Worm (Caenorhabditis elegans) whole organism, L2 larva: Measurements from ENCODE around the gene str-240.

Experiments used
- C34F6.9 ChIP-seq: fragments of 150-350 bp; optimal IDR thresholded peaks from 2 replicates; lab custom pipeline; 2014; ENCODE audit warnings: missing biosample characterization, missing genetic modification characterization
- F13H6.1 ChIP-seq: sonication (generic microtip); optimal IDR thresholded peaks from 2 replicates; lab custom pipeline; 2016; ENCODE audit warnings: missing genetic modification characterization, missing compliant biosample characterization
- R02D3.7 ChIP-seq: fragments of 150-350 bp; optimal IDR thresholded peaks from 2 replicates; lab custom pipeline; 2014; ENCODE audit warnings: missing biosample characterization, missing genetic modification characterization
- ZK546.5 ChIP-seq: sonication (generic microtip); optimal IDR thresholded peaks from 2 replicates; lab custom pipeline; 2017; ENCODE audit warnings: missing biosample characterization, missing genetic modification characterization
- alr-1 ChIP-seq: fragments of 150-350 bp; optimal IDR thresholded peaks from 2 replicates; lab custom pipeline; 2014; ENCODE audit warnings: missing biosample characterization, missing genetic modification characterization
- ama-1 ChIP-seq: fragments of 150-350 bp; optimal IDR thresholded peaks from 2 replicates; lab custom pipeline; 2018; ENCODE audit warnings: inconsistent platforms
- ceh-82 ChIP-seq: fragments of 150-350 bp; optimal IDR thresholded peaks from 2 replicates; lab custom pipeline; 2014; ENCODE audit warnings: missing biosample characterization, missing genetic modification characterization
- crh-2 ChIP-seq: sonication (generic microtip); optimal IDR thresholded peaks from 2 replicates; lab custom pipeline; 2017; ENCODE audit warnings: missing biosample characterization, missing genetic modification characterization
- egl-27 ChIP-seq: sonication (generic microtip); optimal IDR thresholded peaks from 3 replicates; lab custom pipeline; 2017; ENCODE audit warnings: missing biosample characterization, missing genetic modification reagents, missing genetic modification characterization
- elt-3 ChIP-seq: sonication (generic microtip); optimal IDR thresholded peaks from 2 replicates; lab custom pipeline; 2017; ENCODE audit warnings: missing biosample characterization, missing genetic modification characterization
- lin-11 ChIP-seq: fragments of 150-350 bp; sonication (generic microtip); optimal IDR thresholded peaks from 2 replicates; lab custom pipeline; 2014; ENCODE audit warnings: missing biosample characterization, missing genetic modification characterization, inconsistent platforms, mixed read lengths
- lin-13 ChIP-seq: fragments of 150-350 bp; optimal IDR thresholded peaks from 2 replicates; lab custom pipeline; 2014; ENCODE audit warnings: missing biosample characterization, missing genetic modification reagents, missing genetic modification characterization
- lin-39 ChIP-seq: fragments of 150-350 bp; optimal IDR thresholded peaks from 2 replicates; lab custom pipeline; 2014; ENCODE audit warnings: missing biosample characterization, missing genetic modification reagents, missing genetic modification characterization
- lsy-2 ChIP-seq, 2 experiments: fragments of 150-350 bp in 1 of 2; sonication (generic microtip) in 1 of 2; optimal IDR thresholded peaks; 2 replicates each; lab custom pipeline; 2014 to 2017; ENCODE audit warnings: missing biosample characterization in 2 of 2, missing genetic modification characterization in 2 of 2
- mbf-1 ChIP-seq: sonication (generic microtip); optimal IDR thresholded peaks from 2 replicates; lab custom pipeline; 2017; ENCODE audit warnings: missing biosample characterization, missing genetic modification characterization
- nhr-10 ChIP-seq: sonication (generic microtip); optimal IDR thresholded peaks from 2 replicates; lab custom pipeline; 2017; ENCODE audit warnings: missing biosample characterization, missing genetic modification characterization
- nhr-12 ChIP-seq: fragments of 150-350 bp; optimal IDR thresholded peaks from 2 replicates; lab custom pipeline; 2014; ENCODE audit warnings: missing biosample characterization, missing genetic modification characterization
- nhr-129 ChIP-seq: fragments of 150-350 bp; optimal IDR thresholded peaks from 2 replicates; lab custom pipeline; 2014; ENCODE audit warnings: missing biosample characterization, missing genetic modification characterization
- nhr-23 ChIP-seq: fragments of 150-350 bp; optimal IDR thresholded peaks from 2 replicates; lab custom pipeline; 2014; ENCODE audit warnings: missing biosample characterization, missing genetic modification reagents, missing genetic modification characterization
- nhr-237 ChIP-seq: fragments of 150-350 bp; optimal IDR thresholded peaks from 2 replicates; lab custom pipeline; 2014; ENCODE audit warnings: missing biosample characterization, missing genetic modification characterization
- nhr-6 ChIP-seq: fragments of 150-350 bp; optimal IDR thresholded peaks from 2 replicates; lab custom pipeline; 2014; ENCODE audit warnings: missing biosample characterization, missing genetic modification characterization
- peb-1 ChIP-seq: fragments of 150-350 bp; optimal IDR thresholded peaks from 2 replicates; lab custom pipeline; 2014; ENCODE audit warnings: missing biosample characterization, missing genetic modification characterization
- sem-4 ChIP-seq: fragments of 150-350 bp; optimal IDR thresholded peaks from 2 replicates; lab custom pipeline; 2014; ENCODE audit warnings: missing biosample characterization, missing genetic modification reagents, missing genetic modification characterization
- sma-3 ChIP-seq: sonication (generic microtip); optimal IDR thresholded peaks from 2 replicates; lab custom pipeline; 2016; ENCODE audit warnings: missing genetic modification reagents, missing genetic modification characterization, missing compliant biosample characterization
- sma-9 ChIP-seq, 2 experiments: fragments of 150-350 bp in 1 of 2; sonication (generic microtip) in 1 of 2; optimal IDR thresholded peaks; 2 replicates each; lab custom pipeline; 2014 to 2016; ENCODE audit warnings: missing genetic modification characterization in 2 of 2, mild to moderate bottlenecking in 1 of 2, missing biosample characterization in 1 of 2, missing compliant biosample characterization in 1 of 2, missing genetic modification reagents in 1 of 2, moderate library complexity in 1 of 2
- snpc-4 ChIP-seq: fragments of 150-350 bp; optimal IDR thresholded peaks from 2 replicates; lab custom pipeline; 2014; ENCODE audit warnings: missing biosample characterization, missing genetic modification characterization
- unc-62 ChIP-seq: fragments of 150-350 bp; optimal IDR thresholded peaks from 2 replicates; lab custom pipeline; 2014; ENCODE audit warnings: missing biosample characterization, missing genetic modification reagents, missing genetic modification characterization
- zag-1 ChIP-seq: fragments of 150-350 bp; optimal IDR thresholded peaks from 2 replicates; lab custom pipeline; 2014; ENCODE audit warnings: missing biosample characterization, missing genetic modification characterization
- ztf-1 ChIP-seq: fragments of 200-800 bp; sonication (Bioruptor generic); conservative IDR thresholded peaks from 2 replicates; pipeline ENCODE4 v1.3.6; 2022; ENCODE audit warnings: missing genetic modification characterization, missing compliant biosample characterization
- ztf-11 ChIP-seq: sonication (generic microtip); optimal IDR thresholded peaks from 2 replicates; lab custom pipeline; 2017; ENCODE audit warnings: missing biosample characterization, missing genetic modification characterization
- ztf-4 ChIP-seq: fragments of 150-350 bp; optimal IDR thresholded peaks from 2 replicates; lab custom pipeline; 2014; ENCODE audit warnings: missing biosample characterization, missing genetic modification characterization

Gene str-240

ce11 chrV:1488642-1489041, 33.1 kb downstream of the str-240 start:
- TF ChIP-seq C34F6.9 (tag; lab: Kevin White, UChicago) (peak; percentile 14), snpc-4 (tag; lab: Kevin White, UChicago) (no peak)
- TF ChIP-seq, all 48 proteins: peak for 1

ce11 chrV:1487262-1487661, 34.5 kb downstream of the str-240 start:
- no peak for TF ChIP-seq nhr-10 (tag; lab: Kevin White, UChicago)
- no peak for TF ChIP-seq sma-9 (GFP tag; optimal IDR thresholded peaks at IDR 0.05; lab: Kevin White, UChicago)
- TF ChIP-seq sma-9 (tag; optimal IDR thresholded peaks at IDR 0.05; lab: Kevin White, UChicago): no peak
- TF ChIP-seq ztf-11 (tag; lab: Kevin White, UChicago): no peak
- TF ChIP-seq lsy-2 (tag; optimal IDR thresholded peaks at IDR 0.05; lab: Kevin White, UChicago): no peak
- TF ChIP-seq crh-2 (tag; lab: Kevin White, UChicago): no peak
- no peak for TF ChIP-seq ama-1 (lab: Kevin White, UChicago)
- TF ChIP-seq ztf-4 (tag; lab: Kevin White, UChicago): no peak
- TF ChIP-seq C34F6.9 (tag; lab: Kevin White, UChicago): no peak
- TF ChIP-seq mbf-1: no peak
- no peak for TF ChIP-seq egl-27 (tag; lab: Kevin White, UChicago)
- no peak for TF ChIP-seq zag-1 (tag; lab: Kevin White, UChicago)
- no peak for TF ChIP-seq elt-3 (tag; lab: Kevin White, UChicago)
- no peak for TF ChIP-seq peb-1 (tag; lab: Kevin White, UChicago)

ce11 chrV:1486031-1486430, 35.7 kb downstream of the str-240 start:
- no peak for TF ChIP-seq lin-39 (tag; lab: Kevin White, UChicago)
- TF ChIP-seq sma-9 (GFP tag; optimal IDR thresholded peaks at IDR 0.05; lab: Kevin White, UChicago): peak; percentile 28
- no peak for TF ChIP-seq sma-9 (tag; optimal IDR thresholded peaks at IDR 0.05; lab: Kevin White, UChicago)
- TF ChIP-seq, all 48 proteins: peak for 1

- no peak for TF ChIP-seq nhr-237 (tag; lab: Kevin White, UChicago)
Measured at ce11 chrV:1481742-1482141, 40.0 kb downstream of the str-240 start, which contains the start of gene C38C3.4. Gene C38C3.4, plus strand, starts transcription at chrV:1482042.

ce11 chrV:1480841-1481240, 40.9 kb downstream of the str-240 start:
- no peak for TF ChIP-seq lsy-2 (tag; optimal IDR thresholded peaks at IDR 0.05; lab: Kevin White, UChicago)
- no peak for TF ChIP-seq alr-1 (tag; lab: Kevin White, UChicago)
- no peak for TF ChIP-seq unc-62 (GFP tag; lab: Kevin White, UChicago)
- TF ChIP-seq sma-9 (GFP tag; optimal IDR thresholded peaks at IDR 0.05; lab: Kevin White, UChicago): peak; percentile 6
- TF ChIP-seq sma-9 (tag; optimal IDR thresholded peaks at IDR 0.05; lab: Kevin White, UChicago): no peak
- TF ChIP-seq R02D3.7: no peak
- no peak for TF ChIP-seq snpc-4 (tag; lab: Kevin White, UChicago)
- no peak for TF ChIP-seq zag-1 (tag; lab: Kevin White, UChicago)
- TF ChIP-seq nhr-129 (tag; lab: Kevin White, UChicago): peak; percentile 58
- TF ChIP-seq nhr-23 (tag; lab: Kevin White, UChicago): no peak
- TF ChIP-seq F13H6.1 (tag; lab: Kevin White, UChicago): peak; percentile 58
- TF ChIP-seq, all 48 proteins: peak for 3

ce11 chrV:1476841-1477240, 44.9 kb downstream of the str-240 start:
- TF ChIP-seq F13H6.1 (tag; lab: Kevin White, UChicago) (no peak), sma-3 (GFP tag; lab: Kevin White, UChicago) (no peak), ceh-82 (tag; lab: Kevin White, UChicago) (no peak), nhr-6 (tag; lab: Kevin White, UChicago) (no peak), ztf-1 (GFP tag; lab: Robert Waterston, UW) (no peak), zag-1 (tag; lab: Kevin White, UChicago) (no peak), C34F6.9 (tag; lab: Kevin White, UChicago) (no peak), lin-11 (tag; lab: Kevin White, UChicago) (no peak), ZK546.5 (tag; lab: Kevin White, UChicago) (no peak), sem-4 (tag; lab: Kevin White, UChicago) (no peak), nhr-12 (tag; lab: Kevin White, UChicago) (no peak), lin-13 (no peak)
